Fruit fly (Drosophila melanogaster) whole organism, prepupa: ENCODE results near the gene Polr3H.

Source experiments
- Blimp-1 ChIP-seq: fragments of 200-800 bp; sonication (Bioruptor generic); optimal IDR thresholded peaks from 3 replicates; lab custom pipeline; 2017; ENCODE audit warnings: missing biosample characterization, missing genetic modification characterization, mild to moderate bottlenecking, moderate library complexity, missing genetic modification reagents
- CG10631 ChIP-seq: fragments of 200-800 bp; sonication (Bioruptor generic); optimal IDR thresholded peaks from 2 replicates; lab custom pipeline; 2016; ENCODE audit warnings: missing biosample characterization, missing genetic modification characterization
- CG11294 ChIP-seq: fragments of 200-800 bp; sonication (Bioruptor generic); IDR thresholded peaks from 2 replicates; pipeline ENCODE4 v1.3.6; 2022; ENCODE audit warnings: missing biosample characterization, missing genetic modification characterization
- CG11762 ChIP-seq: fragments of 200-800 bp; sonication (Bioruptor generic); optimal IDR thresholded peaks from 3 replicates; lab custom pipeline; 2016; ENCODE audit warnings: missing biosample characterization, missing genetic modification characterization; ENCODE audit not compliant: insufficient read depth
- CG11902 ChIP-seq: fragments of 200-800 bp; sonication (Bioruptor generic); optimal IDR thresholded peaks from 3 replicates; lab custom pipeline; 2016; ENCODE audit warnings: missing biosample characterization, missing genetic modification characterization
- CG1621 ChIP-seq: fragments of 200-800 bp; sonication (Bioruptor generic); optimal IDR thresholded peaks from 3 replicates; lab custom pipeline; 2018; ENCODE audit warnings: missing biosample characterization, mild to moderate bottlenecking, missing genetic modification characterization
- CG31627 ChIP-seq: fragments of 200-800 bp; sonication (Bioruptor generic); optimal IDR thresholded peaks from 3 replicates; lab custom pipeline; 2016; ENCODE audit warnings: missing biosample characterization, missing genetic modification characterization
- CG3919 ChIP-seq: fragments of 200-800 bp; sonication (Bioruptor generic); optimal IDR thresholded peaks from 3 replicates; lab custom pipeline; 2016; ENCODE audit warnings: missing biosample characterization, missing genetic modification characterization
- CG6163 ChIP-seq: fragments of 200-800 bp; sonication (Bioruptor generic); IDR thresholded peaks from 3 replicates; pipeline ENCODE4 v1.3.6; 2022; ENCODE audit warnings: missing biosample characterization, missing genetic modification characterization
- CG6276 ChIP-seq: fragments of 200-800 bp; sonication (Bioruptor generic); optimal IDR thresholded peaks from 2 replicates; lab custom pipeline; 2017; ENCODE audit warnings: missing biosample characterization, mild to moderate bottlenecking, missing genetic modification characterization
- CG6808 ChIP-seq: fragments of 200-800 bp; sonication (Bioruptor generic); optimal IDR thresholded peaks from 3 replicates; lab custom pipeline; 2017; ENCODE audit warnings: missing biosample characterization, missing genetic modification characterization, mild to moderate bottlenecking, moderate library complexity, missing genetic modification reagents
- CG6854 ChIP-seq: fragments of 200-800 bp; sonication (Bioruptor generic); optimal IDR thresholded peaks from 2 replicates; lab custom pipeline; 2017; ENCODE audit warnings: missing biosample characterization, mild to moderate bottlenecking, missing genetic modification characterization
- CG7368 ChIP-seq: fragments of 200-800 bp; sonication (Bioruptor generic); optimal IDR thresholded peaks from 3 replicates; lab custom pipeline; 2016; ENCODE audit warnings: missing biosample characterization, missing genetic modification characterization
- CG8119 ChIP-seq: fragments of 200-800 bp; sonication (Bioruptor generic); IDR thresholded peaks from 3 replicates; pipeline ENCODE4 v1.3.6; 2022; ENCODE audit warnings: missing biosample characterization, missing genetic modification characterization
- CG8319 ChIP-seq: fragments of 200-800 bp; sonication (Bioruptor generic); optimal IDR thresholded peaks from 3 replicates; lab custom pipeline; 2016; ENCODE audit warnings: missing biosample characterization, missing genetic modification characterization
- CG8632 ChIP-seq: fragments of 200-800 bp; sonication (Bioruptor generic); optimal IDR thresholded peaks from 3 replicates; lab custom pipeline; 2016; ENCODE audit warnings: missing biosample characterization, missing genetic modification characterization
- Eip75B ChIP-seq: fragments of 200-800 bp; sonication (Bioruptor generic); optimal IDR thresholded peaks from 3 replicates; lab custom pipeline; 2016; ENCODE audit warnings: missing biosample characterization, missing genetic modification characterization
- Eip78C ChIP-seq: fragments of 200-800 bp; sonication (Bioruptor generic); peaks from one replicate; lab custom pipeline; 2016; ENCODE audit warnings: missing biosample characterization, missing genetic modification characterization
- Eip93F ChIP-seq: fragments of 200-800 bp; sonication (Bioruptor generic); optimal IDR thresholded peaks from 2 replicates; lab custom pipeline; 2016; ENCODE audit warnings: missing biosample characterization, mild to moderate bottlenecking, missing genetic modification characterization
- Ets21C ChIP-seq: fragments of 200-800 bp; sonication (Bioruptor generic); optimal IDR thresholded peaks from 3 replicates; lab custom pipeline; 2016; ENCODE audit warnings: missing biosample characterization, missing genetic modification characterization
- Ets96B ChIP-seq: fragments of 200-800 bp; optimal IDR thresholded peaks from 2 replicates; lab custom pipeline; 2019; ENCODE audit warnings: missing biosample characterization, mild to moderate bottlenecking, missing genetic modification characterization, moderate library complexity
- Hr38 ChIP-seq: sonication (Bioruptor generic); optimal IDR thresholded peaks from 2 replicates; lab custom pipeline; 2016; ENCODE audit warnings: missing biosample characterization, missing genetic modification characterization
- Hr39 ChIP-seq: fragments of 200-800 bp; sonication (Bioruptor generic); optimal IDR thresholded peaks from 2 replicates; lab custom pipeline; 2016; ENCODE audit warnings: missing biosample characterization, missing genetic modification characterization
- Hr4 ChIP-seq: fragments of 200-800 bp; sonication (Bioruptor generic); optimal IDR thresholded peaks from 3 replicates; lab custom pipeline; 2016; ENCODE audit warnings: missing biosample characterization, missing genetic modification characterization
- Lpt ChIP-seq: fragments of 200-800 bp; sonication (Bioruptor generic); optimal IDR thresholded peaks from 3 replicates; lab custom pipeline; 2016; ENCODE audit warnings: missing biosample characterization, missing genetic modification characterization
- OdsH ChIP-seq: fragments of 200-800 bp; sonication (Bioruptor generic); optimal IDR thresholded peaks from 3 replicates; lab custom pipeline; 2016; ENCODE audit warnings: missing biosample characterization, missing genetic modification characterization
- Smox ChIP-seq: fragments of 200-800 bp; sonication (Bioruptor generic); optimal IDR thresholded peaks from 3 replicates; lab custom pipeline; 2016; ENCODE audit warnings: missing biosample characterization, missing genetic modification characterization
- Sox102F ChIP-seq: fragments of 200-800 bp; sonication (Bioruptor generic); optimal IDR thresholded peaks from 2 replicates; lab custom pipeline; 2016; ENCODE audit warnings: missing biosample characterization, mild to moderate bottlenecking, missing genetic modification characterization
- Sox14 ChIP-seq: fragments of 200-800 bp; sonication (Bioruptor generic); optimal IDR thresholded peaks from 3 replicates; lab custom pipeline; 2016; ENCODE audit warnings: missing biosample characterization, missing genetic modification characterization
- Sox15 ChIP-seq: fragments of 200-800 bp; sonication (Bioruptor generic); optimal IDR thresholded peaks from 3 replicates; lab custom pipeline; 2016; ENCODE audit warnings: missing biosample characterization, missing genetic modification characterization
- achi ChIP-seq: fragments of 200-800 bp; sonication (Bioruptor generic); optimal IDR thresholded peaks from 3 replicates; lab custom pipeline; 2016; ENCODE audit warnings: missing biosample characterization, missing genetic modification characterization
- acj6 ChIP-seq: fragments of 200-800 bp; sonication (Bioruptor generic); optimal IDR thresholded peaks from 3 replicates; lab custom pipeline; 2016; ENCODE audit warnings: missing biosample characterization, missing genetic modification characterization
- cyc ChIP-seq: fragments of 200-800 bp; sonication (Bioruptor generic); optimal IDR thresholded peaks from 3 replicates; lab custom pipeline; 2016; ENCODE audit warnings: missing biosample characterization, missing genetic modification characterization
- dac ChIP-seq: fragments of 200-800 bp; sonication (Bioruptor generic); optimal IDR thresholded peaks from 2 replicates; lab custom pipeline; 2017; ENCODE audit warnings: missing biosample characterization, mild to moderate bottlenecking, missing genetic modification characterization
- dsx ChIP-seq: fragments of 200-800 bp; optimal IDR thresholded peaks from 3 replicates; lab custom pipeline; 2019; ENCODE audit warnings: missing biosample characterization, mild to moderate bottlenecking, missing genetic modification characterization, moderate library complexity; ENCODE audit not compliant: poor library complexity, severe bottlenecking
- eg ChIP-seq: fragments of 200-800 bp; sonication (Bioruptor generic); IDR thresholded peaks from 3 replicates; pipeline ENCODE4 v1.3.6; 2022; ENCODE audit warnings: missing biosample characterization, missing genetic modification characterization
- esn ChIP-seq: fragments of 200-800 bp; sonication (Bioruptor generic); optimal IDR thresholded peaks from 2 replicates; lab custom pipeline; 2016; ENCODE audit warnings: missing biosample characterization, mild to moderate bottlenecking, missing genetic modification characterization, moderate library complexity
- fkh ChIP-seq: fragments of 200-800 bp; sonication (Bioruptor generic); optimal IDR thresholded peaks from 3 replicates; lab custom pipeline; 2017; ENCODE audit warnings: missing biosample characterization, mild to moderate bottlenecking, missing genetic modification characterization, moderate library complexity
- lz ChIP-seq: fragments of 200-800 bp; sonication (Bioruptor generic); optimal IDR thresholded peaks from 3 replicates; lab custom pipeline; 2016; ENCODE audit warnings: missing biosample characterization, missing genetic modification characterization
- pdm3 ChIP-seq: fragments of 200-800 bp; sonication (Bioruptor generic); optimal IDR thresholded peaks from 3 replicates; lab custom pipeline; 2016; ENCODE audit warnings: missing biosample characterization, missing genetic modification characterization
- salr ChIP-seq, 2 experiments: fragments of 200-800 bp; sonication (Bioruptor generic); optimal IDR thresholded peaks; 3 replicates each; lab custom pipeline; 2016 to 2018; ENCODE audit warnings: missing biosample characterization in 2 of 2, missing genetic modification characterization in 2 of 2, mild to moderate bottlenecking in 1 of 2
- spab ChIP-seq: fragments of 200-800 bp; sonication (Bioruptor generic); optimal IDR thresholded peaks from 2 replicates; lab custom pipeline; 2017; ENCODE audit warnings: missing biosample characterization, mild to moderate bottlenecking, missing genetic modification characterization, missing genetic modification reagents
- ss ChIP-seq, 2 experiments: fragments of 200-800 bp; sonication (Bioruptor generic); optimal IDR thresholded peaks; 2 replicates in 1 of 2; 3 replicates in 1 of 2; lab custom pipeline; 2017 to 2018; ENCODE audit warnings: mild to moderate bottlenecking in 2 of 2, missing biosample characterization in 2 of 2, missing genetic modification characterization in 2 of 2, moderate library complexity in 1 of 2
- svp ChIP-seq: fragments of 200-800 bp; sonication (Bioruptor generic); peaks from one replicate; lab custom pipeline; 2016; ENCODE audit warnings: missing biosample characterization, missing genetic modification characterization
- topi ChIP-seq: fragments of 200-800 bp; sonication (Bioruptor generic); optimal IDR thresholded peaks from 3 replicates; lab custom pipeline; 2016; ENCODE audit warnings: missing biosample characterization, missing genetic modification characterization
- vri ChIP-seq: fragments of 200-800 bp; sonication (Bioruptor generic); optimal IDR thresholded peaks from 3 replicates; lab custom pipeline; 2016; ENCODE audit warnings: missing biosample characterization, mild to moderate bottlenecking, missing genetic modification characterization

Polr3H gene

DNA sequence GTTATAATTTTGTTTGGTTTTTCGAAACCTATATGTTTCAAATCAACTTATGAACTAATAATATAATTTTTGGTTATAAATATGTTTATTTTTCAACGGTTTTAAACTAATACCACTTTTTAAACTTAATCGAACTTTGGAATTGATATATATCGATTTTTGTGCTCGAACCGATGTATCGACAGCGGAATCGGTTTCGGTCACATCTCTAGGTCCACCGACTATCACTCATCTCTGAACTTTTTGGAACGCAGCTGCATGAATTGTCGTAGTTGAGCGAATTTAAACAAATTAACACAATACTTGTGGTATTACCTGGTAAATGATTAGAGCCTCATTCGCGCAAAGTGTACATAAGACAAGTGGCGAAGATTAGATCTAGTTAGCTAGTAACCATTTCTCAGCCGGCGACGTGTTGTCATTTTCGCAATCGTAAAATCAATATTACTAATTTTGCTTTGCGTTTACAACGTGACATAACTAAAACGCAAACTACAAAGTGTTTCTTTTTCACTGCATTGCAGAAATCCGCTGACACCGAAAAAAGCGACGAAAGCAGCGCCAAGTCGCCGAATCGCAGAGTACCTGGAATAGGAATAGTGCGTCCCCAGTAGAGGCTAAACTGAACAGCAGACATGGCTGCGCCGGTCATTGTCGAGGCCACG, 20.6 kb upstream of the Polr3H start, which contains the start of gene Apt1 (continued):
- TF ChIP-seq lz (GFP tag; lab: Kevin White, UChicago) (peak; percentile 11), CG6163 (no peak), cyc (GFP tag; lab: Kevin White, UChicago) (no peak), spab (GFP tag; lab: Kevin White, UChicago) (no peak), Hr39 (GFP tag; lab: Kevin White, UChicago) (no peak), OdsH (peak; percentile 4), CG8319 (GFP tag; lab: Kevin White, UChicago) (no peak), CG11294 (GFP tag; lab: Robert Waterston, UW) (no peak), achi (GFP tag; lab: Kevin White, UChicago) (no peak), Eip75B (GFP tag; lab: Kevin White, UChicago) (no peak), CG11762 (GFP tag; lab: Kevin White, UChicago) (no peak), CG1621 (no peak), CG6854 (GFP tag; lab: Kevin White, UChicago) (no peak), Hr38 (GFP tag; lab: Kevin White, UChicago) (no peak), salr (GFP tag; optimal IDR thresholded peaks at IDR 0.05; lab: Kevin White, UChicago) (no peak), Eip93F (GFP tag; lab: Kevin White, UChicago) (no peak), dsx (peak; percentile 11), Ets96B (no peak), CG8119 (GFP tag; lab: Robert Waterston, UW) (no peak), Sox15 (no peak), Hr4 (GFP tag; lab: Kevin White, UChicago) (peak; percentile 4), vri (no peak), dac (no peak), Blimp-1 (no peak), pdm3 (GFP tag; lab: Kevin White, UChicago) (no peak), CG10631 (GFP tag; lab: Kevin White, UChicago) (no peak), fkh (GFP tag; lab: Kevin White, UChicago) (peak; percentile 48), CG7368 (GFP tag; lab: Kevin White, UChicago) (no peak), Smox (GFP tag; lab: Kevin White, UChicago) (no peak), acj6 (GFP tag; lab: Kevin White, UChicago) (no peak), Eip78C (GFP tag; lab: Kevin White, UChicago) (peak; percentile 39), Lpt (no peak), Sox102F (GFP tag; lab: Kevin White, UChicago) (no peak), esn (GFP tag; lab: Kevin White, UChicago) (peak; percentile 44), CG3919 (GFP tag; lab: Kevin White, UChicago) (no peak), CG8632 (GFP tag; lab: Kevin White, UChicago) (no peak), svp (GFP tag; lab: Kevin White, UChicago) (peak; percentile 68)

DNA sequence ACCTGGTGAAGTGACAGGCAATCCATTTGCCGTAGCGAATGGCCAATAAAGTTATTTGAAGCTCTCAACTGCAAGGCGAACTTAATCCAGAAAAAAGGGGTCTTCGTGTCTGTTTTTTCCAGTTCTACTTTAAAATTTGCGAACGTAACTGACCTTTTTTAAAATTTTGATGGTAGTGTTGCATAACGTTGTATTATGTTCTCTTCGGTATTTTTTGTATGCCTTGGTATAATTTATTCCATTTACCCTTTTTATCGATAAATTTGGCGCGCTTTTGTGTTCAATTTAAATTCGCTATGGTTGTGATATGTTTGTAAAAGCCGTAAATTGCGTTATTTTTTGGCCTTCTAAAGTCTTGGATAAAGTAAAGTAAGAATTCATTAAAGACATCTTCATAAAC, 17.9 kb upstream of the Polr3H start:
- peak; percentile 9 for TF ChIP-seq esn (GFP tag; lab: Kevin White, UChicago)
- peak; percentile 24 for TF ChIP-seq lz (GFP tag; lab: Kevin White, UChicago)
- TF ChIP-seq Smox (GFP tag; lab: Kevin White, UChicago) = no peak

DNA sequence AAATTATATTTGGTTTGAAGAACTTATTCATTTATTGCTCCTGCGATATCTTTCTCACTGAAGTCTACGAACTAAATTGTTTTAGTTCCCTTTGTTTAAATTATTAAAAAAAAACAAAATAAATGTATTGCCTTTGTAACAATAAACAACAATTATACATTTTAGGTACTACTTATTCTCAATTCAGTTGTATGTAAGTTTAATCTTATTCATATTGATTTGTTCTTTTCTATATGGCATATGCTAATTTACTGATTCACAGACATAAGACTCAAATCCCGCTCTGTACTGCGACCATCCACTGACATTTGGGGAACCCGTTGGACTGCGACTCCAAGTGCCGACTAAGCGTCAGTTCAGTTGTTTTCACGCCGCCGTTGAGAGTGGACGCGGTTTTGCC, 17.5 kb upstream of the Polr3H start, which contains the start of gene CG32091:
Gene CG32091, plus strand, starts transcription at position 301 of the 400 bp plus-strand sequence.
- TF ChIP-seq Sox102F (GFP tag; lab: Kevin White, UChicago) (no peak), CG31627 (GFP tag; lab: Kevin White, UChicago) (no peak), Sox14 (peak; percentile 4), Ets21C (GFP tag; lab: Kevin White, UChicago) (no peak), salr (GFP tag; optimal IDR thresholded peaks at IDR 0.05; lab: Kevin White, UChicago) (no peak), topi (no peak), eg (no peak), Eip78C (GFP tag; lab: Kevin White, UChicago) (peak; percentile 31), CG6276 (no peak), dsx (peak; percentile 23), vri (no peak), CG11762 (GFP tag; lab: Kevin White, UChicago) (no peak), CG8632 (GFP tag; lab: Kevin White, UChicago) (no peak), acj6 (GFP tag; lab: Kevin White, UChicago) (no peak), CG10631 (GFP tag; lab: Kevin White, UChicago) (no peak), ss (GFP tag; optimal IDR thresholded peaks at IDR 0.05; lab: Kevin White, UChicago) (peak in 1 of 2 experiments; percentile 17), svp (GFP tag; lab: Kevin White, UChicago) (peak; percentile 8), CG8119 (GFP tag; lab: Robert Waterston, UW) (no peak), Lpt (no peak), CG6854 (GFP tag; lab: Kevin White, UChicago) (no peak), fkh (GFP tag; lab: Kevin White, UChicago) (no peak), Hr39 (GFP tag; lab: Kevin White, UChicago) (no peak), CG6808 (GFP tag; lab: Kevin White, UChicago) (no peak), Blimp-1 (no peak), lz (GFP tag; lab: Kevin White, UChicago) (no peak), CG11902 (GFP tag; lab: Kevin White, UChicago) (no peak)
